Fruit fly (Drosophila melanogaster) whole organism, embryonic: ENCODE data around the gene Aatf.

Experiments
- Blimp-1 ChIP-seq: fragments of 200-800 bp; sonication (Bioruptor generic); optimal IDR thresholded peaks from 3 replicates; lab custom pipeline; 2018; ENCODE audit warnings: missing biosample characterization, missing genetic modification characterization, mild to moderate bottlenecking, moderate library complexity, missing genetic modification reagents
- CG1024 ChIP-seq: fragments of 200-800 bp; sonication (Bioruptor generic); IDR thresholded peaks from 2 replicates; pipeline ENCODE4 v1.3.6; 2022; ENCODE audit warnings: missing biosample characterization, missing genetic modification characterization
- CG11504 ChIP-seq: fragments of 200-800 bp; sonication (Bioruptor generic); optimal IDR thresholded peaks from 3 replicates; lab custom pipeline; 2019; ENCODE audit warnings: missing biosample characterization, mild to moderate bottlenecking, missing genetic modification characterization, moderate library complexity
- CG11560 ChIP-seq: fragments of 200-800 bp; sonication (Bioruptor generic); IDR thresholded peaks from 3 replicates; pipeline ENCODE4 v1.3.6; 2022; ENCODE audit warnings: missing biosample characterization, missing genetic modification characterization
- CG11696 ChIP-seq: fragments of 200-800 bp; sonication (Bioruptor generic); IDR thresholded peaks from 2 replicates; pipeline ENCODE4 v1.3.6; 2022; ENCODE audit warnings: missing biosample characterization, missing genetic modification characterization
- CG12155 ChIP-seq: fragments of 200-800 bp; sonication (Bioruptor generic); optimal IDR thresholded peaks from 3 replicates; lab custom pipeline; 2016; ENCODE audit warnings: missing biosample characterization, missing genetic modification characterization
- CG12744 ChIP-seq: fragments of 200-800 bp; sonication (Bioruptor generic); optimal IDR thresholded peaks from 2 replicates; lab custom pipeline; 2016; ENCODE audit warnings: missing biosample characterization, missing genetic modification characterization
- CG13894 ChIP-seq: fragments of 200-800 bp; sonication (Bioruptor generic); optimal IDR thresholded peaks from 3 replicates; lab custom pipeline; 2018; ENCODE audit warnings: missing biosample characterization, mild to moderate bottlenecking, missing genetic modification characterization, moderate library complexity
- CG14050 ChIP-seq: fragments of 200-800 bp; sonication (Bioruptor generic); IDR thresholded peaks from 3 replicates; pipeline ENCODE4 v1.3.6; 2022; ENCODE audit warnings: missing biosample characterization, missing genetic modification characterization
- CG14667 ChIP-seq: fragments of 200-800 bp; sonication (Bioruptor generic); IDR thresholded peaks from 2 replicates; pipeline ENCODE4 v1.3.6; 2022; ENCODE audit warnings: missing biosample characterization, missing genetic modification characterization
- CG16779 ChIP-seq: fragments of 200-800 bp; sonication (Bioruptor generic); IDR thresholded peaks from 2 replicates; pipeline ENCODE4 v1.3.6; 2022; ENCODE audit warnings: missing biosample characterization, missing genetic modification characterization
- CG31388 ChIP-seq: fragments of 200-800 bp; sonication (Bioruptor generic); optimal IDR thresholded peaks from 2 replicates; lab custom pipeline; 2016; ENCODE audit warnings: missing biosample characterization, missing genetic modification characterization
- CG33213 ChIP-seq: fragments of 200-800 bp; sonication (Bioruptor generic); optimal IDR thresholded peaks from 3 replicates; lab custom pipeline; 2016; ENCODE audit warnings: missing biosample characterization, missing genetic modification characterization
- CG33557 ChIP-seq: fragments of 200-800 bp; sonication (Bioruptor generic); optimal IDR thresholded peaks from 2 replicates; lab custom pipeline; 2019; ENCODE audit warnings: missing biosample characterization, mild to moderate bottlenecking, missing genetic modification characterization, moderate library complexity
- CG34422 ChIP-seq: fragments of 200-800 bp; sonication (Bioruptor generic); IDR thresholded peaks from 3 replicates; pipeline ENCODE4 v1.3.6; 2022; ENCODE audit warnings: missing biosample characterization, missing genetic modification characterization
- CG6683 ChIP-seq: fragments of 200-800 bp; sonication (Bioruptor generic); optimal IDR thresholded peaks from 2 replicates; lab custom pipeline; 2017; ENCODE audit warnings: missing biosample characterization, mild to moderate bottlenecking, missing genetic modification characterization, missing genetic modification reagents
- CG7745 ChIP-seq: fragments of 200-800 bp; sonication (Bioruptor generic); optimal IDR thresholded peaks from 2 replicates; lab custom pipeline; 2018; ENCODE audit warnings: missing biosample characterization, mild to moderate bottlenecking, missing genetic modification characterization, moderate library complexity
- CG7839 ChIP-seq: fragments of 200-800 bp; sonication (Bioruptor generic); optimal IDR thresholded peaks from 3 replicates; lab custom pipeline; 2018; ENCODE audit warnings: missing biosample characterization, mild to moderate bottlenecking, missing genetic modification characterization, moderate library complexity
- CG8359 ChIP-seq: fragments of 200-800 bp; sonication (Bioruptor generic); optimal IDR thresholded peaks from 2 replicates; lab custom pipeline; 2017; ENCODE audit warnings: missing biosample characterization, mild to moderate bottlenecking, missing genetic modification characterization, borderline replicate concordance
- Chrac-16 ChIP-seq: fragments of 200-800 bp; sonication (Bioruptor generic); optimal IDR thresholded peaks from 3 replicates; lab custom pipeline; 2016; ENCODE audit warnings: missing biosample characterization, missing genetic modification characterization
- D19B ChIP-seq: fragments of 200-800 bp; sonication (Bioruptor generic); optimal IDR thresholded peaks from 2 replicates; lab custom pipeline; 2017; ENCODE audit warnings: missing biosample characterization, mild to moderate bottlenecking, missing genetic modification characterization
- Doc2 ChIP-seq: fragments of 200-800 bp; sonication (Bioruptor generic); IDR thresholded peaks from 2 replicates; pipeline ENCODE4 v1.3.6; 2022; ENCODE audit warnings: missing biosample characterization, missing genetic modification characterization
- HLH4C ChIP-seq: fragments of 200-800 bp; sonication (Bioruptor generic); IDR thresholded peaks from 3 replicates; pipeline ENCODE4 v1.3.6; 2022; ENCODE audit warnings: missing biosample characterization, missing genetic modification characterization; ENCODE audit not compliant: partially characterized antibody
- HmgZ ChIP-seq: fragments of 200-800 bp; sonication (Bioruptor generic); optimal IDR thresholded peaks from 2 replicates; lab custom pipeline; 2018; ENCODE audit warnings: missing biosample characterization, mild to moderate bottlenecking, missing genetic modification characterization
- Hmx ChIP-seq: fragments of 200-800 bp; sonication (Bioruptor generic); optimal IDR thresholded peaks from 2 replicates; lab custom pipeline; 2016; ENCODE audit warnings: missing biosample characterization, missing genetic modification characterization
- MESR4 ChIP-seq: fragments of 200-800 bp; sonication (Bioruptor generic); optimal IDR thresholded peaks from 2 replicates; lab custom pipeline; 2018; ENCODE audit warnings: missing biosample characterization, mild to moderate bottlenecking, missing genetic modification characterization, moderate library complexity
- Myb ChIP-seq: fragments of 200-800 bp; sonication (Bioruptor generic); optimal IDR thresholded peaks from 2 replicates; lab custom pipeline; 2016; ENCODE audit warnings: missing biosample characterization, missing genetic modification characterization
- Nf-YA ChIP-seq: fragments of 200-800 bp; sonication (Bioruptor generic); IDR thresholded peaks from 2 replicates; pipeline ENCODE4 v1.3.6; 2022; ENCODE audit warnings: missing biosample characterization, missing genetic modification characterization
- NfI ChIP-seq: fragments of 200-800 bp; sonication (Bioruptor generic); optimal IDR thresholded peaks from 3 replicates; lab custom pipeline; 2018; ENCODE audit warnings: missing biosample characterization, mild to moderate bottlenecking, missing genetic modification characterization, moderate library complexity
- Oaz ChIP-seq: fragments of 200-800 bp; sonication (Bioruptor generic); IDR thresholded peaks from 2 replicates; pipeline ENCODE4 v1.3.6; 2022; ENCODE audit warnings: missing biosample characterization, missing genetic modification characterization
- Sox102F ChIP-seq: fragments of 200-800 bp; sonication (Bioruptor generic); optimal IDR thresholded peaks from 2 replicates; lab custom pipeline; 2018; ENCODE audit warnings: missing biosample characterization, mild to moderate bottlenecking, missing genetic modification characterization, moderate library complexity
- Sry-β ChIP-seq: fragments of 200-800 bp; sonication (Bioruptor generic); optimal IDR thresholded peaks from 2 replicates; lab custom pipeline; 2018; ENCODE audit warnings: missing biosample characterization, mild to moderate bottlenecking, missing genetic modification characterization, moderate library complexity
- Taf1 ChIP-seq: fragments of 200-800 bp; sonication (Bioruptor generic); IDR thresholded peaks from 2 replicates; pipeline ENCODE4 v1.3.6; 2022; ENCODE audit warnings: missing biosample characterization, missing genetic modification characterization
- Xbp1 ChIP-seq: fragments of 200-800 bp; sonication (Bioruptor generic); optimal IDR thresholded peaks from 3 replicates; lab custom pipeline; 2016; ENCODE audit warnings: missing biosample characterization, mild to moderate bottlenecking, missing genetic modification characterization
- abd-A ChIP-seq: fragments of 200-800 bp; sonication (Bioruptor generic); optimal IDR thresholded peaks from 3 replicates; lab custom pipeline; 2019; ENCODE audit warnings: missing biosample characterization, mild to moderate bottlenecking, missing genetic modification characterization, moderate library complexity
- da ChIP-seq: fragments of 200-800 bp; sonication (Bioruptor generic); optimal IDR thresholded peaks from 2 replicates; lab custom pipeline; 2016; ENCODE audit warnings: missing biosample characterization, missing genetic modification characterization
- disco-r ChIP-seq: fragments of 200-800 bp; sonication (Bioruptor generic); optimal IDR thresholded peaks from 2 replicates; lab custom pipeline; 2016; ENCODE audit warnings: missing biosample characterization, missing genetic modification characterization
- dm ChIP-seq: fragments of 200-800 bp; sonication (Bioruptor generic); optimal IDR thresholded peaks from 3 replicates; lab custom pipeline; 2016; ENCODE audit warnings: missing biosample characterization, missing genetic modification characterization
- gfzf ChIP-seq: fragments of 200-800 bp; sonication (Bioruptor generic); optimal IDR thresholded peaks from 2 replicates; lab custom pipeline; 2016; ENCODE audit warnings: missing biosample characterization, mild to moderate bottlenecking, missing genetic modification characterization, moderate library complexity
- hb ChIP-seq: fragments of 200-800 bp; sonication (Bioruptor generic); IDR thresholded peaks from 3 replicates; pipeline ENCODE4 v1.3.6; 2022; ENCODE audit warnings: missing biosample characterization, missing genetic modification characterization; ENCODE audit not compliant: partially characterized antibody
- hbn ChIP-seq: fragments of 200-800 bp; sonication (Bioruptor generic); IDR thresholded peaks from 2 replicates; pipeline ENCODE4 v1.3.6; 2022; ENCODE audit warnings: missing biosample characterization, missing genetic modification characterization; ENCODE audit not compliant: partially characterized antibody
- lab ChIP-seq: fragments of 200-800 bp; sonication (Bioruptor generic); optimal IDR thresholded peaks from 3 replicates; lab custom pipeline; 2017; ENCODE audit warnings: missing biosample characterization, missing genetic modification characterization, mild to moderate bottlenecking, moderate library complexity, missing genetic modification reagents
- lilli ChIP-seq: fragments of 200-800 bp; sonication (Bioruptor generic); optimal IDR thresholded peaks from 3 replicates; lab custom pipeline; 2016; ENCODE audit warnings: missing biosample characterization, missing genetic modification characterization
- nmo ChIP-seq: fragments of 200-800 bp; sonication (Bioruptor generic); optimal IDR thresholded peaks from 2 replicates; lab custom pipeline; 2018; ENCODE audit warnings: missing biosample characterization, mild to moderate bottlenecking, missing genetic modification characterization, moderate library complexity
- psq ChIP-seq: fragments of 200-800 bp; sonication (Bioruptor generic); optimal IDR thresholded peaks from 2 replicates; lab custom pipeline; 2017; ENCODE audit warnings: missing biosample characterization, missing genetic modification characterization
- slou ChIP-seq: fragments of 200-800 bp; sonication (Bioruptor generic); optimal IDR thresholded peaks from 3 replicates; lab custom pipeline; 2016; ENCODE audit warnings: missing biosample characterization, missing genetic modification characterization
- wdn ChIP-seq: fragments of 200-800 bp; sonication (Bioruptor generic); IDR thresholded peaks from 2 replicates; pipeline ENCODE4 v1.3.6; 2022; ENCODE audit warnings: missing biosample characterization, missing genetic modification characterization
- wek ChIP-seq: fragments of 200-800 bp; sonication (Bioruptor generic); optimal IDR thresholded peaks from 3 replicates; lab custom pipeline; 2018; ENCODE audit warnings: missing biosample characterization, mild to moderate bottlenecking, missing genetic modification characterization, moderate library complexity
- zfh1 ChIP-seq: fragments of 200-800 bp; sonication (Bioruptor generic); IDR thresholded peaks from 3 replicates; pipeline ENCODE4 v1.3.6; 2022; ENCODE audit warnings: missing biosample characterization, missing genetic modification characterization

Gene Aatf

DNA sequence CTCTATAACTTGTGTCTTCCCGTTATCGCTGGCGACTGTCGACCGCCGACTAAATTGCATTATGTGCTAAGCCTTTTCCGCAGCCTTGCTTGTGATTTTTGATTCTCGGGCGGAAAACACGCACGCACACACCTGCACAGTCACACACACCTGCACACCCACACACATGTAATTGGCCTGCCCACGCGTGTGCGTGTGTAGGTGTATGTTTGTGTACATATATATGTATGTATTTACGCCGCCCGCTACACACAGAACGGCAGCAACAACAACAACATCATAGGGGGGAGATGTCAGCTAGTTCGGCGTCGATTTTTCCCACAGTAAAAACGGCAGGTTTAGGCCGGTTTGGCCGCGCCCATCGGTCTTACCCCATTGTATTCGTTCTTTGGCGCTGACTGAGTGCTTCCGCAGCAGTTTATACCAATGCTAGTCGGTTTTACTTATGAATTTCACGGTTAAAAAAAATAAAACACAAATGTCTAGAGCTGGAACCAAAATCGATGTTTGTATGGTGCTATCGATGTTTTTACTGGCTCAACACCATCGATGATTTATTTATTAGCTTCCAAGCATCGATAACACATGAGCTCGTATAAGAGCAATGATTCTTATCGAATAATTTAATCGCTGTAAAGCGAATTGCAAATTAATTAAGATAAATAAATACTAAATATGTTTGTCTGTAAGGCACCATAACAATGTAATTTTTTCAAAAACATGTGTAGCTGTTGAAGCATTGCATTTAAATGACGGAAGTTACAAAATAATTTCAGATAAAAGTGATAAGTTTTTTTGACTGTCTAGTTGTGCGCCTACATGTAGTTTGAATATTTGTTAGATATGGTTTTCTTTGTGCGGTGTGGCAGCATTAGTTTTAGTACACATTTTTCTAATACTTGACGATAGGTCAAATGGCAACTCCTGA, 5.7 kb downstream of the Aatf start, which contains the start of gene homer (continued):
- no peak for TF ChIP-seq Oaz
- no peak for TF ChIP-seq CG8359 (GFP tag; lab: Kevin White, UChicago)
- TF ChIP-seq da (GFP tag; lab: Kevin White, UChicago): peak; percentile 22
- no peak for TF ChIP-seq CG13894 (tag; lab: Kevin White, UChicago)
- peak; percentile 1 for TF ChIP-seq abd-A (tag; lab: Kevin White, UChicago)
- peak; percentile 97 for TF ChIP-seq HLH4C (GFP tag; lab: Robert Waterston, UW)
- no peak for TF ChIP-seq CG12155 (GFP tag; lab: Kevin White, UChicago)
- peak; percentile 91 for TF ChIP-seq MESR4 (GFP tag; lab: Kevin White, UChicago)
- peak; percentile 52 for TF ChIP-seq HmgZ (tag; lab: Kevin White, UChicago)
- TF ChIP-seq hb (GFP tag; lab: Robert Waterston, UW): peak; percentile 95
- TF ChIP-seq Chrac-16 (GFP tag; lab: Kevin White, UChicago): no peak
- no peak for TF ChIP-seq CG11504 (tag; lab: Kevin White, UChicago)
- TF ChIP-seq dm (GFP tag; lab: Kevin White, UChicago): peak; percentile 27
- no peak for TF ChIP-seq lilli (GFP tag; lab: Kevin White, UChicago)
- no peak for TF ChIP-seq Myb (GFP tag; lab: Kevin White, UChicago)
- no peak for TF ChIP-seq Sry-β (GFP tag; lab: Kevin White, UChicago)
- peak; percentile 79; the same call in 2 of the 3 replicates for TF ChIP-seq CG34422 (GFP tag; lab: Robert Waterston, UW)
- TF ChIP-seq Doc2 (GFP tag; lab: Robert Waterston, UW): no peak
- TF ChIP-seq Xbp1: no peak
- no peak for TF ChIP-seq CG7839 (tag; lab: Kevin White, UChicago)
- no peak for TF ChIP-seq CG31388 (GFP tag; lab: Kevin White, UChicago)
- no peak for TF ChIP-seq psq
- no peak for TF ChIP-seq wdn
- TF ChIP-seq Hmx: no peak
- no peak for TF ChIP-seq zfh1 (GFP tag; lab: Robert Waterston, UW)
- no peak for TF ChIP-seq gfzf (GFP tag; lab: Kevin White, UChicago)
- no peak for TF ChIP-seq wek (GFP tag; lab: Kevin White, UChicago)
- TF ChIP-seq Taf1: no peak
- TF ChIP-seq CG14667 (GFP tag; lab: Robert Waterston, UW): no peak
- TF ChIP-seq lab (GFP tag; lab: Kevin White, UChicago): no peak
- TF ChIP-seq disco-r (GFP tag; lab: Kevin White, UChicago): no peak
- no peak for TF ChIP-seq CG11696 (GFP tag; lab: Robert Waterston, UW)
- no peak for TF ChIP-seq CG6683 (GFP tag; lab: Kevin White, UChicago)
- peak; percentile 24 for TF ChIP-seq nmo
- TF ChIP-seq NfI (GFP tag; lab: Kevin White, UChicago): no peak
- no peak for TF ChIP-seq Blimp-1
- TF ChIP-seq CG1024: no peak
- no peak for TF ChIP-seq slou (GFP tag; lab: Kevin White, UChicago)
- no peak for TF ChIP-seq CG33557 (GFP tag; lab: Kevin White, UChicago)
- TF ChIP-seq CG7745 (tag; lab: Kevin White, UChicago): peak; percentile 72
- TF ChIP-seq D19B (GFP tag; lab: Kevin White, UChicago): no peak
- no peak for TF ChIP-seq Nf-YA (GFP tag; lab: Robert Waterston, UW)
- no peak for TF ChIP-seq Sox102F (GFP tag; lab: Kevin White, UChicago)
- no peak for TF ChIP-seq CG14050 (GFP tag; lab: Robert Waterston, UW)
- TF ChIP-seq CG11560 (tag; lab: Robert Waterston, UW): peak; percentile 97
- TF ChIP-seq CG16779 (GFP tag; lab: Robert Waterston, UW): no peak
- TF ChIP-seq hbn (GFP tag; lab: Robert Waterston, UW): peak; percentile 77
- no peak for TF ChIP-seq CG33213 (GFP tag; lab: Kevin White, UChicago)
- TF ChIP-seq CG12744 (GFP tag; lab: Kevin White, UChicago): no peak
